Worm (Caenorhabditis elegans) whole organism, L2 larva: ENCODE measurements around the gene Y42G9A.2.

Source experiments
- lin-13 ChIP-seq: fragments of 150-350 bp; optimal IDR thresholded peaks from 2 replicates; lab custom pipeline; 2014; ENCODE audit warnings: missing biosample characterization, missing genetic modification reagents, missing genetic modification characterization
- lsy-2 ChIP-seq, 2 experiments: fragments of 150-350 bp in 1 of 2; sonication (generic microtip) in 1 of 2; optimal IDR thresholded peaks; 2 replicates each; lab custom pipeline; 2014 to 2017; ENCODE audit warnings: missing biosample characterization in 2 of 2, missing genetic modification characterization in 2 of 2
- nhr-11 ChIP-seq: fragments of 150-350 bp; optimal IDR thresholded peaks from 2 replicates; lab custom pipeline; 2014; ENCODE audit warnings: missing biosample characterization, missing genetic modification characterization
- nhr-12 ChIP-seq: fragments of 150-350 bp; optimal IDR thresholded peaks from 2 replicates; lab custom pipeline; 2014; ENCODE audit warnings: missing biosample characterization, missing genetic modification characterization
- nhr-77 ChIP-seq: fragments of 150-350 bp; optimal IDR thresholded peaks from 2 replicates; lab custom pipeline; 2014; ENCODE audit warnings: missing biosample characterization, missing genetic modification characterization

DNA sequence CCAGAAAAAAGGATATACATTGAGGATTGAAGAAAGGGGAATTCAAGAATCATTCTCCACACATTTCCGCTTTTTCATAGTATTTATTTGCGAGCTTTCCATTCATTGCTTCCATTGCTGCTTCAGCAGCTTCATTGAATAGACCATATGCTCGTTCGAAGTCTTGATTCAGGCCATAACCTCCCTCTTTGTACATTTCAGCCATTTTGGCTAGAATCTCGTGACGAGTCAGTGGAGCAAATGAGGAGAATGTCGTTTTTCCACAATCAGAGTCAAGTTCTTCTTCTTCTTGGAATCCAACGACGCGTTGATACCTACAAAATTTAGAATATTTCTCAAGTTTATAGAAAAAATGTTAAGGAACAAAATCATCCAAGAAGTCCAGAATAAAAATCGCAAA, 17.3 kb downstream of the Y42G9A.2 start:
- TF ChIP-seq nhr-12 (tag; lab: Kevin White, UChicago) = no peak
- TF ChIP-seq nhr-77 (tag; lab: Kevin White, UChicago) = no peak
- TF ChIP-seq nhr-11 = no peak
- TF ChIP-seq lsy-2 (tag; optimal IDR thresholded peaks at IDR 0.05; lab: Kevin White, UChicago) = no peak
- no peak for TF ChIP-seq lin-13 (GFP tag; lab: Kevin White, UChicago)
